Worm (Caenorhabditis elegans): ENCODE data around the gene wdr-5.2.

The wdr-5.2 gene

ce11 chrX:14316132-14316531 lies 33.8 kb upstream of the wdr-5.2 start:
- TF ChIP-seq pha-4 (tag; optimal IDR thresholded peaks at IDR 0.05) = no peak
- peak; percentile 81 for TF ChIP-seq fkh-10 (GFP tag; optimal IDR thresholded peaks at IDR 0.05)
- TF ChIP-seq lin-15B (tag; optimal IDR thresholded peaks at IDR 0.05) = no peak

ce11 chrX:14320298-14320697 lies 29.6 kb upstream of the wdr-5.2 start, which contains the start of gene C11H1.9:
C11H1.9 (minus strand) TSS chrX:14320398.
- TF ChIP-seq snpc-4 (tag; optimal IDR thresholded peaks at IDR 0.05) (no peak), ztf-4 (tag; optimal IDR thresholded peaks at IDR 0.05) (no peak), nhr-25 (tag; optimal IDR thresholded peaks at IDR 0.05) (no peak)

- TF ChIP-seq lin-39 (tag; optimal IDR thresholded peaks at IDR 0.05) (no peak), ZK546.5 (tag; optimal IDR thresholded peaks at IDR 0.05) (no peak), nhr-23 (tag; optimal IDR thresholded peaks at IDR 0.05) (no peak), fkh-10 (GFP tag; optimal IDR thresholded peaks at IDR 0.05) (no peak), nhr-25 (tag; optimal IDR thresholded peaks at IDR 0.05) (peak; percentile 56), aly-2 (tag; optimal IDR thresholded peaks at IDR 0.05) (no peak), elt-1 (tag; optimal IDR thresholded peaks at IDR 0.05) (peak; percentile 43)
These were observed 27.1 kb upstream of the wdr-5.2 start for ce11 chrX:14322793-14323192.

ce11 chrX:14324289-14324688 lies 25.6 kb upstream of the wdr-5.2 start:
- TF ChIP-seq egl-27 (tag; optimal IDR thresholded peaks at IDR 0.05) = no peak
- no peak for TF ChIP-seq eor-1 (tag; optimal IDR thresholded peaks at IDR 0.05)
- TF ChIP-seq ztf-4 (tag; optimal IDR thresholded peaks at IDR 0.05) = no peak
- TF ChIP-seq ZK546.5 (tag; optimal IDR thresholded peaks at IDR 0.05) = no peak
- TF ChIP-seq snpc-4 (tag; optimal IDR thresholded peaks at IDR 0.05) = peak; percentile 88
- TF ChIP-seq ceh-82 (tag; optimal IDR thresholded peaks at IDR 0.05) = no peak

ce11 chrX:14326578-14326977 lies 23.3 kb upstream of the wdr-5.2 start:
- no peak for TF ChIP-seq fos-1 (tag; optimal IDR thresholded peaks at IDR 0.05)
- no peak for TF ChIP-seq nhr-11 (tag; optimal IDR thresholded peaks at IDR 0.05)
- no peak for TF ChIP-seq mml-1 (tag; optimal IDR thresholded peaks at IDR 0.05)
- no peak for TF ChIP-seq ceh-28 (tag; optimal IDR thresholded peaks at IDR 0.05)
- TF ChIP-seq lsy-12 (tag; optimal IDR thresholded peaks at IDR 0.05) = no peak
- TF ChIP-seq tbx-2 (tag; optimal IDR thresholded peaks at IDR 0.05) = no peak
- TF ChIP-seq ztf-4 (tag; optimal IDR thresholded peaks at IDR 0.05) = no peak
- no peak for TF ChIP-seq elt-1 (tag; optimal IDR thresholded peaks at IDR 0.05)
- no peak for TF ChIP-seq pha-4 (tag; optimal IDR thresholded peaks at IDR 0.05)
- no peak for TF ChIP-seq elt-2 (tag; optimal IDR thresholded peaks at IDR 0.05)
- no peak for TF ChIP-seq jun-1 (tag; optimal IDR thresholded peaks at IDR 0.05)
- TF ChIP-seq nhr-23 (tag; optimal IDR thresholded peaks at IDR 0.05) = no peak
- no peak for TF ChIP-seq aly-2 (tag; optimal IDR thresholded peaks at IDR 0.05)
- no peak for TF ChIP-seq fkh-2 (tag; optimal IDR thresholded peaks at IDR 0.05)
- TF ChIP-seq ztf-11 (tag; optimal IDR thresholded peaks at IDR 0.05) = no peak

- TF ChIP-seq egl-5 (tag; optimal IDR thresholded peaks at IDR 0.05) (no peak), ceh-82 (tag; optimal IDR thresholded peaks at IDR 0.05) (no peak), nhr-25 (tag; optimal IDR thresholded peaks at IDR 0.05) (no peak), skn-1 (tag; optimal IDR thresholded peaks at IDR 0.05) (no peak), ceh-28 (tag; optimal IDR thresholded peaks at IDR 0.05) (no peak), elt-2 (tag; optimal IDR thresholded peaks at IDR 0.05) (no peak), ztf-11 (tag; optimal IDR thresholded peaks at IDR 0.05) (no peak), aly-2 (tag; optimal IDR thresholded peaks at IDR 0.05) (no peak), egl-27 (tag; optimal IDR thresholded peaks at IDR 0.05) (no peak), pqm-1 (tag; optimal IDR thresholded peaks at IDR 0.05) (no peak), nhr-11 (tag; optimal IDR thresholded peaks at IDR 0.05) (no peak)
These were observed 22.5 kb upstream of the wdr-5.2 start, which contains the start of gene C11H1.7 for ce11 chrX:14327398-14327797. C11H1.7 (plus strand) TSS chrX:14327409.

ce11 chrX:14329348-14329747 lies 20.6 kb upstream of the wdr-5.2 start:
- TF ChIP-seq egl-5 (tag; optimal IDR thresholded peaks at IDR 0.05) (peak; percentile 1), sea-2 (GFP tag; optimal IDR thresholded peaks at IDR 0.05) (no peak)

ce11 chrX:14334151-14334550 lies 15.8 kb upstream of the wdr-5.2 start:
- peak; percentile 84 for TF ChIP-seq nfya-1 (tag; optimal IDR thresholded peaks at IDR 0.05; ENCODE audit: insufficient read depth)
- peak; percentile 47 for TF ChIP-seq nhr-23 (tag; optimal IDR thresholded peaks at IDR 0.05)
- peak; percentile 34 for TF ChIP-seq daf-12 (tag; optimal IDR thresholded peaks at IDR 0.05)
- no peak for TF ChIP-seq ZK546.5 (tag; optimal IDR thresholded peaks at IDR 0.05)
- peak; percentile 90 for TF ChIP-seq nhr-25 (tag; optimal IDR thresholded peaks at IDR 0.05)
